Fruit fly (Drosophila melanogaster) Kc167 (cell line): ENCODE data around the gene aru.

Experiments
- Myc ChIP-seq: fragments of >200 bp; optimal IDR thresholded peaks from 2 replicates; lab custom pipeline; 2017; ENCODE audit warnings: missing external identifiers
- ttk ChIP-seq: sonication (Bioruptor generic); optimal IDR thresholded peaks from 2 replicates; lab custom pipeline; 2017; ENCODE audit warnings: missing external identifiers

dm6 chr2L:841708-842107 is 26.4 kb downstream of the aru start:
- no peak for TF ChIP-seq ttk (lab: Kevin White, UChicago)
- no peak for TF ChIP-seq Myc (lab: Kevin White, UChicago)
